Worm (Caenorhabditis elegans) whole organism, L2 larva: ENCODE results near the gene R102.11.
"Not testable (repeated sequence)": the region's sequence is repeated elsewhere in the genome, so short reads cannot be mapped to it uniquely, and the experiment has no call there.

ENCODE experiments used
- F13H6.1 ChIP-seq: sonication (generic microtip); optimal IDR thresholded peaks from 2 replicates; lab custom pipeline; 2016; ENCODE audit warnings: missing genetic modification characterization, missing compliant biosample characterization
- R02D3.7 ChIP-seq: fragments of 150-350 bp; optimal IDR thresholded peaks from 2 replicates; lab custom pipeline; 2014; ENCODE audit warnings: missing biosample characterization, missing genetic modification characterization
- Y55F3AM.14 ChIP-seq: fragments of 200-800 bp; sonication (Bioruptor generic); optimal IDR thresholded peaks from 2 replicates; lab custom pipeline; 2018; ENCODE audit warnings: mild to moderate bottlenecking, missing genetic modification characterization, missing compliant biosample characterization
- ZK546.5 ChIP-seq: sonication (generic microtip); optimal IDR thresholded peaks from 2 replicates; lab custom pipeline; 2017; ENCODE audit warnings: missing biosample characterization, missing genetic modification characterization
- alr-1 ChIP-seq: fragments of 150-350 bp; optimal IDR thresholded peaks from 2 replicates; lab custom pipeline; 2014; ENCODE audit warnings: missing biosample characterization, missing genetic modification characterization
- ama-1 ChIP-seq: fragments of 150-350 bp; optimal IDR thresholded peaks from 2 replicates; lab custom pipeline; 2018; ENCODE audit warnings: inconsistent platforms
- blmp-1 ChIP-seq: sonication (generic microtip); optimal IDR thresholded peaks from 2 replicates; lab custom pipeline; 2017; ENCODE audit warnings: missing genetic modification characterization, mild to moderate bottlenecking, missing compliant biosample characterization, antibody characterized with exemption, moderate library complexity; ENCODE audit not compliant: insufficient read depth
- crh-2 ChIP-seq: sonication (generic microtip); optimal IDR thresholded peaks from 2 replicates; lab custom pipeline; 2017; ENCODE audit warnings: missing biosample characterization, missing genetic modification characterization
- dmd-4 ChIP-seq: sonication (generic microtip); optimal IDR thresholded peaks from 2 replicates; lab custom pipeline; 2017; ENCODE audit warnings: missing biosample characterization, missing genetic modification characterization
- egl-27 ChIP-seq: sonication (generic microtip); optimal IDR thresholded peaks from 3 replicates; lab custom pipeline; 2017; ENCODE audit warnings: missing biosample characterization, missing genetic modification reagents, missing genetic modification characterization
- elt-1 ChIP-seq: fragments of 150-350 bp; optimal IDR thresholded peaks from 2 replicates; lab custom pipeline; 2014; ENCODE audit warnings: missing biosample characterization, missing genetic modification characterization
- fos-1 ChIP-seq: fragments of 150-350 bp; optimal IDR thresholded peaks from 2 replicates; lab custom pipeline; 2014; ENCODE audit warnings: missing biosample characterization, missing genetic modification characterization
- gmeb-1 ChIP-seq: fragments of 150-350 bp; optimal IDR thresholded peaks from 2 replicates; lab custom pipeline; 2014; ENCODE audit warnings: missing biosample characterization, missing genetic modification characterization
- lin-39 ChIP-seq: fragments of 150-350 bp; optimal IDR thresholded peaks from 2 replicates; lab custom pipeline; 2014; ENCODE audit warnings: missing biosample characterization, missing genetic modification reagents, missing genetic modification characterization
- lsy-2 ChIP-seq, 2 experiments: fragments of 150-350 bp in 1 of 2; sonication (generic microtip) in 1 of 2; optimal IDR thresholded peaks; 2 replicates each; lab custom pipeline; 2014 to 2017; ENCODE audit warnings: missing biosample characterization in 2 of 2, missing genetic modification characterization in 2 of 2
- mab-5 ChIP-seq: fragments of 150-350 bp; optimal IDR thresholded peaks from 2 replicates; lab custom pipeline; 2014; ENCODE audit warnings: missing biosample characterization, missing genetic modification characterization
- mdl-1 ChIP-seq, 2 experiments: fragments of 150-350 bp in 1 of 2; sonication (generic microtip) in 1 of 2; optimal IDR thresholded peaks; 2 replicates each; lab custom pipeline; 2017; ENCODE audit warnings: missing biosample characterization in 2 of 2, missing genetic modification characterization in 2 of 2
- nhr-10 ChIP-seq: sonication (generic microtip); optimal IDR thresholded peaks from 2 replicates; lab custom pipeline; 2017; ENCODE audit warnings: missing biosample characterization, missing genetic modification characterization
- nhr-11 ChIP-seq: fragments of 150-350 bp; optimal IDR thresholded peaks from 2 replicates; lab custom pipeline; 2014; ENCODE audit warnings: missing biosample characterization, missing genetic modification characterization
- nhr-12 ChIP-seq: fragments of 150-350 bp; optimal IDR thresholded peaks from 2 replicates; lab custom pipeline; 2014; ENCODE audit warnings: missing biosample characterization, missing genetic modification characterization
- nhr-129 ChIP-seq: fragments of 150-350 bp; optimal IDR thresholded peaks from 2 replicates; lab custom pipeline; 2014; ENCODE audit warnings: missing biosample characterization, missing genetic modification characterization
- nhr-21 ChIP-seq: fragments of 150-350 bp; optimal IDR thresholded peaks from 2 replicates; lab custom pipeline; 2014; ENCODE audit warnings: missing biosample characterization, missing genetic modification characterization
- nhr-23 ChIP-seq: fragments of 150-350 bp; optimal IDR thresholded peaks from 2 replicates; lab custom pipeline; 2014; ENCODE audit warnings: missing biosample characterization, missing genetic modification reagents, missing genetic modification characterization
- nhr-237 ChIP-seq: fragments of 150-350 bp; optimal IDR thresholded peaks from 2 replicates; lab custom pipeline; 2014; ENCODE audit warnings: missing biosample characterization, missing genetic modification characterization
- nhr-25 ChIP-seq: fragments of 150-350 bp; sonication (generic microtip); optimal IDR thresholded peaks from 3 replicates; lab custom pipeline; 2014; ENCODE audit warnings: missing biosample characterization, missing genetic modification characterization
- nhr-6 ChIP-seq: fragments of 150-350 bp; optimal IDR thresholded peaks from 2 replicates; lab custom pipeline; 2014; ENCODE audit warnings: missing biosample characterization, missing genetic modification characterization
- peb-1 ChIP-seq: fragments of 150-350 bp; optimal IDR thresholded peaks from 2 replicates; lab custom pipeline; 2014; ENCODE audit warnings: missing biosample characterization, missing genetic modification characterization
- sem-4 ChIP-seq: fragments of 150-350 bp; optimal IDR thresholded peaks from 2 replicates; lab custom pipeline; 2014; ENCODE audit warnings: missing biosample characterization, missing genetic modification reagents, missing genetic modification characterization
- sma-3 ChIP-seq: sonication (generic microtip); optimal IDR thresholded peaks from 2 replicates; lab custom pipeline; 2016; ENCODE audit warnings: missing genetic modification reagents, missing genetic modification characterization, missing compliant biosample characterization
- sma-9 ChIP-seq, 2 experiments: fragments of 150-350 bp in 1 of 2; sonication (generic microtip) in 1 of 2; optimal IDR thresholded peaks; 2 replicates each; lab custom pipeline; 2014 to 2016; ENCODE audit warnings: missing genetic modification characterization in 2 of 2, mild to moderate bottlenecking in 1 of 2, missing biosample characterization in 1 of 2, missing compliant biosample characterization in 1 of 2, missing genetic modification reagents in 1 of 2, moderate library complexity in 1 of 2
- snpc-4 ChIP-seq: fragments of 150-350 bp; optimal IDR thresholded peaks from 2 replicates; lab custom pipeline; 2014; ENCODE audit warnings: missing biosample characterization, missing genetic modification characterization
- zag-1 ChIP-seq: fragments of 150-350 bp; optimal IDR thresholded peaks from 2 replicates; lab custom pipeline; 2014; ENCODE audit warnings: missing biosample characterization, missing genetic modification characterization

Gene R102.11

ce11 chrIV:10690139-10690538 is 9.4 kb downstream of the R102.11 start, which contains the start of gene R102.8:
R102.8 (minus strand) TSS chrIV:10690239.
- TF ChIP-seq sma-3 (GFP tag; lab: Kevin White, UChicago) (no peak), peb-1 (tag; lab: Kevin White, UChicago) (no peak), fos-1 (no peak), gmeb-1 (tag; lab: Kevin White, UChicago) (no peak)
- TF ChIP-seq, all 48 proteins: peak for 0

- TF ChIP-seq nhr-21 (tag; lab: Kevin White, UChicago) (peak; percentile 54), nhr-12 (no peak)
These were observed 10.5 kb downstream of the R102.11 start, which contains the start of gene R102.3 for ce11 chrIV:10688972-10689567. R102.3 (plus strand) TSS chrIV:10689517.

- not testable (repeated sequence) for TF ChIP-seq R02D3.7 (tag; lab: Kevin White, UChicago); Y55F3AM.14 (GFP tag; lab: Kevin White, UChicago); nhr-23 (tag; lab: Kevin White, UChicago)
These were observed 12.3 kb downstream of the R102.11 start, which contains the start of gene R102.2 for ce11 chrIV:10687307-10687706. R102.2 (plus strand) TSS chrIV:10687607.

ce11 chrIV:10685758-10686157 is 13.8 kb downstream of the R102.11 start, which contains the start of the genes K08C7.6 and R102.1:
K08C7.6 (minus strand) TSS chrIV:10685858.
R102.1 (plus strand) TSS chrIV:10686048.
- TF ChIP-seq snpc-4 (tag; lab: Kevin White, UChicago), result no peak
- no peak for TF ChIP-seq egl-27
- TF ChIP-seq sem-4 (tag; lab: Kevin White, UChicago), result no peak
- no peak for TF ChIP-seq nhr-11 (tag; lab: Kevin White, UChicago)
- no peak for TF ChIP-seq lsy-2 (tag; optimal IDR thresholded peaks at IDR 0.05; lab: Kevin White, UChicago)
- TF ChIP-seq nhr-12, result no peak
- no peak for TF ChIP-seq nhr-25 (tag; lab: Kevin White, UChicago)
- TF ChIP-seq blmp-1, result no peak
- no peak for TF ChIP-seq dmd-4
- no peak for TF ChIP-seq mdl-1 (tag; optimal IDR thresholded peaks at IDR 0.05; lab: Kevin White, UChicago)
- no peak for TF ChIP-seq zag-1 (tag; lab: Kevin White, UChicago)
- TF ChIP-seq lin-39, result no peak
- TF ChIP-seq ama-1 (lab: Kevin White, UChicago), result no peak
- TF ChIP-seq ZK546.5, result no peak
- TF ChIP-seq crh-2 (tag; lab: Kevin White, UChicago), result no peak
- no peak for TF ChIP-seq nhr-237 (tag; lab: Kevin White, UChicago)

ce11 chrIV:10682155-10682749 is 17.3 kb downstream of the R102.11 start, which contains the start of gene fmo-2:
fmo-2 (plus strand) TSS chrIV:10682524.
- TF ChIP-seq elt-1 (tag; lab: Kevin White, UChicago) (no peak), F13H6.1 (tag; lab: Kevin White, UChicago) (no peak), alr-1 (tag; lab: Kevin White, UChicago) (no peak), nhr-21 (tag; lab: Kevin White, UChicago) (peak; percentile 65), Y55F3AM.14 (GFP tag; lab: Kevin White, UChicago) (no peak), sem-4 (tag; lab: Kevin White, UChicago) (no peak), fos-1 (no peak), sma-9 (GFP tag; optimal IDR thresholded peaks at IDR 0.05; lab: Kevin White, UChicago) (peak; percentile 66), sma-9 (tag; optimal IDR thresholded peaks at IDR 0.05; lab: Kevin White, UChicago) (no peak), nhr-10 (tag; lab: Kevin White, UChicago) (no peak), mab-5 (tag; lab: Kevin White, UChicago) (no peak), nhr-129 (peak; percentile 30), nhr-6 (tag; lab: Kevin White, UChicago) (no peak), mdl-1 (tag; optimal IDR thresholded peaks at IDR 0.05; lab: Kevin White, UChicago) (peak in 1 of 2 experiments; percentile 22)
